Worm (Caenorhabditis elegans): ENCODE data around the gene K11D12.8.
A peak's percentile ranks its signal among the peaks of the same experiment; 100 is the strongest.

Gene K11D12.8

DNA sequence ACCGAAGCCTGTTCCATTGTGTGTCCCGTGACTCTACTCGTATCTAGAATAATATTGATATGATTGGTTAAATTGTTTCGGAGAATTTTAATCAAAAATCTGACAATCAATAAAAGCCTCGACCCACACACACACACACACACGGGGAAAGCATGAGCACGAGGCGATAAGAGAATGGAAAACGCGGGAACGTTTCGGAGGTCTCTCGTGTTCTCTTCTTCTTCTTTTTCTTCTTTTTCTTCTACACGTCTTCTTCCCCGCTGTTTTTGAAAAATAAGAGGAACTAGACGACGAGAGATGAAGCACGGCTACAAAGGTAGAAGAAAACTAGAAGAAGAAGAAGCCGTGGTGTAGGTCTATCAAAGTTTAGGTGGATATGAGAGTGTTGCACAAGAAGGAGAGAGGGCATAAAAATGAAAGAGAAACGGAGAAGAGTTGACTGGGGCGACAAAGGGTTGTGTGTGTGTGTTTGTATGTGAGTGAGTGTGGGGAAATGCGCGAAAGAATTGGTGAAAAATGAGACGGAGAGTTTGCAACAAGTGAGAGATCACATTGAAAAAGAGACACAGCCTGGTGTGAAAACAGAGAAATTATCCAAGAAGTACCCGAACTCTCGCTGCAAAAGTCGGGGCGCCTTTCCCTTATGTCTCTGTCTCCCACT, 24.1 kb upstream of the K11D12.8 start, which contains the start of gene mlk-1 (continued):
- no peak for TF ChIP-seq ZK546.5 (tag; optimal IDR thresholded peaks at IDR 0.05)
- TF ChIP-seq lsy-12 (tag; optimal IDR thresholded peaks at IDR 0.05), result peak; percentile 5
- TF ChIP-seq egl-5 (tag; optimal IDR thresholded peaks at IDR 0.05), result no peak
- no peak for TF ChIP-seq fkh-2 (tag; optimal IDR thresholded peaks at IDR 0.05)
- TF ChIP-seq zag-1 (tag; optimal IDR thresholded peaks at IDR 0.05), result no peak
- no peak for TF ChIP-seq elt-1 (tag; optimal IDR thresholded peaks at IDR 0.05)

DNA sequence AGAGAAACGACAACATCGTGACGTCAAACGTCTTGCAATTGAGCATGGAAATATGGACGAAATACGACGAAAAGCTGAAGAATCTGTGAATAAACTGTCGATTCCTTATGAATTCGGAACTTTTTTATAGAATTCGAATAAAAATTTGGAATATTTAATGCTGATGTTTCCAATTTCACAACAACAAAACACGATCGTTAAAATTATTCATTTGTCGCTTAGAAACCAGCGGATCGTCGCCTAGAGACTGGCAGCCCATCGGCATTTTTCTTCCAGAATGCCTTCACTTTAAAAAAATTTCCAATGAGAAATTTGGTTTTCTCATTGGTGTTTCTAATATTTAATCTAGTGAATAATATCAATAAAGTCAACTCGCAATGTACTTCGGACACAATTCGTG, 12.5 kb upstream of the K11D12.8 start, which contains the start of gene cwp-4:
Gene cwp-4, plus strand, starts transcription at position 301 of the 400 bp plus-strand sequence.
- TF ChIP-seq unc-62 (GFP tag; optimal IDR thresholded peaks at IDR 0.05) (no peak), ceh-16 (tag; optimal IDR thresholded peaks at IDR 0.05) (no peak)

DNA sequence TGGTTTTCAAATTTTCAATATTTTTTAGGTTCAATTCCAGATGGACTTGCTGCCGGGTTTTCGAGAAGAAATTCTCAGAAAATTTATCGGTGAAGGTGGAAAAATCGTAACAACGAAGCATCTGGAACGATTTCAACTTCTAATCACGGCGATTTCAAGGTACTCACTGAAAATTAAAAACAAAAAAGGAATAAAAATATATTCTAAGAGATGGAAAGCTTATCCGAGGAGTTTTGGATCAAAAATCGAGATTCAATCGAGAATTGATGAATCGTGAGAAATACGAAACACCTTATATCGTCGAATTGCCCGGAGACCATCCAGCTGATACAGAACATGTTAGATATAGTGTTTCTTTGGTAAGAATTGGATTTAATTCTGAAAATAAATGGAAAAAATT, 11.4 kb upstream of the K11D12.8 start, which contains the start of gene K11D12.12:
Gene K11D12.12, plus strand, starts transcription at position 29 of the 400 bp plus-strand sequence.
- TF ChIP-seq pqm-1 (tag; optimal IDR thresholded peaks at IDR 0.05) (no peak), egl-27 (tag; optimal IDR thresholded peaks at IDR 0.05) (no peak), nfya-1 (tag; optimal IDR thresholded peaks at IDR 0.05; ENCODE audit: insufficient read depth) (no peak), egl-5 (tag; optimal IDR thresholded peaks at IDR 0.05) (no peak), ceh-28 (tag; optimal IDR thresholded peaks at IDR 0.05) (no peak), fkh-10 (GFP tag; optimal IDR thresholded peaks at IDR 0.05) (no peak), nhr-28 (tag; optimal IDR thresholded peaks at IDR 0.05) (no peak), tbx-2 (tag; optimal IDR thresholded peaks at IDR 0.05) (no peak)

DNA sequence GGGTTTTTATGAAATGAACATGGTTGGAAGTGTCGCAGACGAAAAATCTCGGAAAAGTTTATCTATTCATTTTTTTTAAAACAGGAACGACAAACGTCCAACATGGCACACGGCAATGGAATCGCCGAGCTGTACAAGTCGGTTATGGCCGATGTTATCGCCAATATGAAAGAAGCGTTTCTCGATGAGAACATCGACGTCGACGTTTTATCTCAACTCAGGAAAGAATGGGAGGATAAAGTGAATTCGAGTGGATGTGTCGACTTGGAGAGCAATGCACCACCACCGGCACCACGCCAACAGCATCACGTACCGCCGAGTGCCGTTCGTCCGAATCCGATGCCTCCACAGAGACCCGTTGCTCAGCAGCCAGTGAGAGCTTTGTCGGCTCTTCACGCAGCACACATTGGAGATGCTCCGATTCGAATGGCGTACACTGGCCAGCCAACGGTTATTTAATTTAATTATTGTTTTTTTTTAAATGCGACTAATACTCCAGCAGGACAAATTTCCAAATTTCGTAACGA, 9.3 kb upstream of the K11D12.8 start:
- no peak for TF ChIP-seq egl-27 (tag; optimal IDR thresholded peaks at IDR 0.05)
- no peak for TF ChIP-seq pqm-1 (tag; optimal IDR thresholded peaks at IDR 0.05)

DNA sequence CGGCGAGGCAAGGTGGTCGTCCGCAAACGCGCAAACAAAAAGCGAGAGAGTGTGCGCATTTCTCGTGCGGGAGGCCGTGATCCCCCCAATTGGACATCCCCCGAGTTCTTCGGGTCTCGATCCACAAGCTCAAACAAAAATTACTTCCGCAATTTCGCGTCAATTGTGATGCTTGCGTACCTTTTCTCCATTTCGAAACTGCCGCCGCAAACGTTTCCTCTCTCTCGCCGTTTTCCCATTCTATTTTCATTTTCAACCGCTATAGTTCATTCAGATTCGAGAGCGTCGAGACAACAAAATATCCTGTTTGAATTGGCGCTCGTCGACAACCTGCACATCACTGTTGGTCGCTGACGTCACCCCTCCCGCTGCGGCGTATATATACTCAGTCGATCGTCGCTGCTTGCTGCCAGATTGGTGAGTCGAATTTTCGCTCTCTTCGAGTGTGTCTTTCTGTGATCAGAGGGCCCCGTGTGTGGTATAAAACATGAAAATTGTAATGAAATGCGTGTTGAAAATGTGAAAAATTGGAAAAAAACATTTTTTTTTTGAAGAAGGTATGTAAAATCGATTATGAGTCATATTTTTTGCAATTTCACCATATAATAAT, 8.6 kb upstream of the K11D12.8 start, which contains the start of the genes pqn-51 and K11D12.14:
Gene pqn-51, plus strand, starts transcription at position 275 of the 610 bp plus-strand sequence.
Gene K11D12.14, plus strand, starts transcription at position 304 of the 610 bp plus-strand sequence.
- TF ChIP-seq nhr-12 (tag; optimal IDR thresholded peaks at IDR 0.05), result no peak
- TF ChIP-seq eor-1 (tag; optimal IDR thresholded peaks at IDR 0.05), result peak in 1 of 2 experiments; percentile 27
- no peak for TF ChIP-seq nhr-237 (tag; optimal IDR thresholded peaks at IDR 0.05)
- TF ChIP-seq pha-4 (tag; optimal IDR thresholded peaks at IDR 0.05), result peak; percentile 94
- peak; percentile 43 for TF ChIP-seq ztf-4 (tag; optimal IDR thresholded peaks at IDR 0.05)
- TF ChIP-seq nhr-25 (tag; optimal IDR thresholded peaks at IDR 0.05), result peak; percentile 94
- peak; percentile 81 for TF ChIP-seq pqm-1 (tag; optimal IDR thresholded peaks at IDR 0.05)
- peak; percentile 77 for TF ChIP-seq skn-1 (tag; optimal IDR thresholded peaks at IDR 0.05)
- TF ChIP-seq mdl-1 (tag; optimal IDR thresholded peaks at IDR 0.05), result no peak
- TF ChIP-seq elt-1 (tag; optimal IDR thresholded peaks at IDR 0.05), result peak; percentile 72
- no peak for TF ChIP-seq fos-1 (tag; optimal IDR thresholded peaks at IDR 0.05)
- TF ChIP-seq ceh-16 (tag; optimal IDR thresholded peaks at IDR 0.05), result no peak
- TF ChIP-seq ceh-82 (tag; optimal IDR thresholded peaks at IDR 0.05), result peak; percentile 61
- peak; percentile 49 for TF ChIP-seq nhr-77 (tag; optimal IDR thresholded peaks at IDR 0.05)
- TF ChIP-seq mml-1 (tag; optimal IDR thresholded peaks at IDR 0.05), result no peak
- TF ChIP-seq tbx-2 (tag; optimal IDR thresholded peaks at IDR 0.05), result peak; percentile 85
- TF ChIP-seq egl-5 (tag; optimal IDR thresholded peaks at IDR 0.05), result peak; percentile 89
- TF ChIP-seq lin-39 (tag; optimal IDR thresholded peaks at IDR 0.05), result peak; percentile 85
- peak; percentile 77 for TF ChIP-seq lsy-12 (tag; optimal IDR thresholded peaks at IDR 0.05)
- peak; percentile 84 for TF ChIP-seq fkh-10 (GFP tag; optimal IDR thresholded peaks at IDR 0.05)
- TF ChIP-seq fkh-2 (tag; optimal IDR thresholded peaks at IDR 0.05), result no peak
- peak; percentile 26 for TF ChIP-seq egl-27 (tag; optimal IDR thresholded peaks at IDR 0.05)
- peak; percentile 85 for TF ChIP-seq elt-2 (tag; optimal IDR thresholded peaks at IDR 0.05)
- peak; percentile 61 for TF ChIP-seq R02D3.7 (tag; optimal IDR thresholded peaks at IDR 0.05)
- TF ChIP-seq daf-12 (tag; optimal IDR thresholded peaks at IDR 0.05), result no peak
- peak; percentile 91 for TF ChIP-seq sea-2 (GFP tag; optimal IDR thresholded peaks at IDR 0.05)
- TF ChIP-seq unc-62 (GFP tag; optimal IDR thresholded peaks at IDR 0.05), result peak; percentile 57
- no peak for TF ChIP-seq unc-39 (tag; optimal IDR thresholded peaks at IDR 0.05)
- peak; percentile 74 for TF ChIP-seq ceh-28 (tag; optimal IDR thresholded peaks at IDR 0.05)
- TF ChIP-seq ztf-11 (tag; optimal IDR thresholded peaks at IDR 0.05), result peak; percentile 2
- TF ChIP-seq zag-1 (tag; optimal IDR thresholded peaks at IDR 0.05), result peak; percentile 9
- TF ChIP-seq hmg-11 (tag; optimal IDR thresholded peaks at IDR 0.05), result peak; percentile 38
- peak; percentile 77 for TF ChIP-seq ZK546.5 (tag; optimal IDR thresholded peaks at IDR 0.05)
- TF ChIP-seq ceh-9 (tag; optimal IDR thresholded peaks at IDR 0.05), result no peak
- TF ChIP-seq nhr-76 (tag; optimal IDR thresholded peaks at IDR 0.05), result no peak
- TF ChIP-seq lin-15B (tag; optimal IDR thresholded peaks at IDR 0.05), result peak; percentile 90
- no peak for TF ChIP-seq nhr-67 (tag; optimal IDR thresholded peaks at IDR 0.05)
- TF ChIP-seq elt-3 (tag; optimal IDR thresholded peaks at IDR 0.05), result peak in 1 of 3 experiments; percentile 12
- TF ChIP-seq nhr-28 (tag; optimal IDR thresholded peaks at IDR 0.05), result no peak
- peak; percentile 96 for TF ChIP-seq ama-1 (optimal IDR thresholded peaks at IDR 0.05)
